Worm (Caenorhabditis elegans) whole organism, L1 larva: ENCODE data around the gene srg-54.

Source experiments
- alr-1 ChIP-seq: fragments of 200-800 bp; sonication (Bioruptor generic); optimal IDR thresholded peaks from 2 replicates; lab custom pipeline; 2018; ENCODE audit warnings: borderline replicate concordance, mild to moderate bottlenecking, missing genetic modification characterization, missing compliant biosample characterization
- ama-1 ChIP-seq: fragments of 150-350 bp; optimal IDR thresholded peaks from 2 replicates; lab custom pipeline; 2014
- ceh-82 ChIP-seq, 3 experiments: fragments of 150-350 bp in 1 of 3; sonication (generic microtip) in 2 of 3; optimal IDR thresholded peaks; 2 replicates each; lab custom pipeline; 2014 to 2017; ENCODE audit warnings: missing biosample characterization in 3 of 3, missing genetic modification characterization in 3 of 3
- dpl-1 ChIP-seq, 3 experiments: fragments of 150-350 bp in 2 of 3; sonication (generic microtip) in 1 of 3; optimal IDR thresholded peaks; 2 replicates each; lab custom pipeline; 2014 to 2017; ENCODE audit warnings: missing biosample characterization in 3 of 3, missing genetic modification characterization in 3 of 3, missing genetic modification reagents in 3 of 3
- efl-3 ChIP-seq: fragments of 200-800 bp; sonication (Bioruptor generic); optimal IDR thresholded peaks from 2 replicates; lab custom pipeline; 2018; ENCODE audit warnings: mild to moderate bottlenecking, missing genetic modification characterization, missing compliant biosample characterization
- elt-3 ChIP-seq, 6 experiments: fragments of 150-350 bp in 1 of 6; sonication (generic microtip); optimal IDR thresholded peaks; 2 replicates each; lab custom pipeline; 2017 to 2018; ENCODE audit warnings: missing biosample characterization in 6 of 6, missing genetic modification characterization in 6 of 6, inconsistent platforms in 1 of 6
- irx-1 ChIP-seq: sonication (generic microtip); optimal IDR thresholded peaks from 2 replicates; lab custom pipeline; 2016; ENCODE audit warnings: missing genetic modification characterization, missing compliant biosample characterization
- lin-39 ChIP-seq: fragments of 150-350 bp; optimal IDR thresholded peaks from 2 replicates; lab custom pipeline; 2014; ENCODE audit warnings: missing biosample characterization, missing genetic modification reagents, missing genetic modification characterization
- lsy-2 ChIP-seq, 2 experiments: fragments of 150-350 bp; optimal IDR thresholded peaks; 2 replicates each; lab custom pipeline; 2014; ENCODE audit warnings: missing biosample characterization in 2 of 2, missing genetic modification characterization in 2 of 2
- nhr-11 ChIP-seq: fragments of 150-350 bp; optimal IDR thresholded peaks from 2 replicates; lab custom pipeline; 2014; ENCODE audit warnings: missing biosample characterization, missing genetic modification characterization
- nhr-237 ChIP-seq: fragments of 150-350 bp; optimal IDR thresholded peaks from 2 replicates; lab custom pipeline; 2014; ENCODE audit warnings: missing biosample characterization, missing genetic modification characterization
- nhr-71 ChIP-seq: sonication (generic microtip); optimal IDR thresholded peaks from 2 replicates; lab custom pipeline; 2016; ENCODE audit warnings: mild to moderate bottlenecking, missing genetic modification characterization, moderate library complexity, missing compliant biosample characterization
- nhr-76 ChIP-seq: sonication (generic microtip); optimal IDR thresholded peaks from 2 replicates; lab custom pipeline; 2017; ENCODE audit warnings: missing biosample characterization, missing genetic modification characterization
- ztf-11 ChIP-seq, 2 experiments: sonication (generic microtip); optimal IDR thresholded peaks; 2 replicates each; lab custom pipeline; 2016 to 2017; ENCODE audit warnings: missing genetic modification characterization in 2 of 2, missing biosample characterization in 1 of 2, missing compliant biosample characterization in 1 of 2

ce11 chrV:14907445-14907844 lies 16.6 kb downstream of the srg-54 start:
- TF ChIP-seq ztf-11 (tag; optimal IDR thresholded peaks at IDR 0.05; lab: Kevin White, UChicago) = no peak
- TF ChIP-seq nhr-11 (tag; lab: Kevin White, UChicago) = no peak
- no peak for TF ChIP-seq nhr-76 (tag; lab: Kevin White, UChicago)
- no peak for TF ChIP-seq efl-3 (GFP tag; lab: Kevin White, UChicago)
- no peak for TF ChIP-seq dpl-1 (GFP tag; optimal IDR thresholded peaks at IDR 0.05; lab: Kevin White, UChicago)
- no peak for TF ChIP-seq irx-1 (tag; lab: Kevin White, UChicago)
- TF ChIP-seq alr-1 (tag; lab: Kevin White, UChicago) = no peak
- TF ChIP-seq lin-39 = no peak
- TF ChIP-seq elt-3 (tag; optimal IDR thresholded peaks at IDR 0.05; lab: Kevin White, UChicago) = no peak
- no peak for TF ChIP-seq lsy-2 (tag; optimal IDR thresholded peaks at IDR 0.05; lab: Kevin White, UChicago)
- TF ChIP-seq ceh-82 (tag; optimal IDR thresholded peaks at IDR 0.05; lab: Kevin White, UChicago) = no peak
- TF ChIP-seq ama-1 (lab: Kevin White, UChicago) = no peak
- TF ChIP-seq nhr-71 = no peak
- no peak for TF ChIP-seq nhr-237 (tag; lab: Kevin White, UChicago)
